Worm (Caenorhabditis elegans) whole organism, L2 larva: Measurements from ENCODE around the gene rpb-11.
A peak's percentile ranks its signal among the peaks of the same experiment; 100 is the strongest.
"Not testable (repeated sequence)": the region's sequence is repeated elsewhere in the genome, so short reads cannot be mapped to it uniquely, and the experiment has no call there.

Source experiments
- C34F6.9 ChIP-seq: fragments of 150-350 bp; optimal IDR thresholded peaks from 2 replicates; lab custom pipeline; 2014; ENCODE audit warnings: missing biosample characterization, missing genetic modification characterization
- F13H6.1 ChIP-seq: sonication (generic microtip); optimal IDR thresholded peaks from 2 replicates; lab custom pipeline; 2016; ENCODE audit warnings: missing genetic modification characterization, missing compliant biosample characterization
- R02D3.7 ChIP-seq: fragments of 150-350 bp; optimal IDR thresholded peaks from 2 replicates; lab custom pipeline; 2014; ENCODE audit warnings: missing biosample characterization, missing genetic modification characterization
- Y55F3AM.14 ChIP-seq: fragments of 200-800 bp; sonication (Bioruptor generic); optimal IDR thresholded peaks from 2 replicates; lab custom pipeline; 2018; ENCODE audit warnings: mild to moderate bottlenecking, missing genetic modification characterization, missing compliant biosample characterization
- ZK546.5 ChIP-seq: sonication (generic microtip); optimal IDR thresholded peaks from 2 replicates; lab custom pipeline; 2017; ENCODE audit warnings: missing biosample characterization, missing genetic modification characterization
- alr-1 ChIP-seq: fragments of 150-350 bp; optimal IDR thresholded peaks from 2 replicates; lab custom pipeline; 2014; ENCODE audit warnings: missing biosample characterization, missing genetic modification characterization
- ama-1 ChIP-seq: fragments of 150-350 bp; optimal IDR thresholded peaks from 2 replicates; lab custom pipeline; 2018; ENCODE audit warnings: inconsistent platforms
- ceh-16 ChIP-seq: fragments of 150-350 bp; optimal IDR thresholded peaks from 2 replicates; lab custom pipeline; 2014; ENCODE audit warnings: missing biosample characterization, missing genetic modification characterization
- crh-2 ChIP-seq: sonication (generic microtip); optimal IDR thresholded peaks from 2 replicates; lab custom pipeline; 2017; ENCODE audit warnings: missing biosample characterization, missing genetic modification characterization
- dmd-4 ChIP-seq: sonication (generic microtip); optimal IDR thresholded peaks from 2 replicates; lab custom pipeline; 2017; ENCODE audit warnings: missing biosample characterization, missing genetic modification characterization
- egl-27 ChIP-seq: sonication (generic microtip); optimal IDR thresholded peaks from 3 replicates; lab custom pipeline; 2017; ENCODE audit warnings: missing biosample characterization, missing genetic modification reagents, missing genetic modification characterization
- elt-3 ChIP-seq: sonication (generic microtip); optimal IDR thresholded peaks from 2 replicates; lab custom pipeline; 2017; ENCODE audit warnings: missing biosample characterization, missing genetic modification characterization
- gmeb-1 ChIP-seq: fragments of 150-350 bp; optimal IDR thresholded peaks from 2 replicates; lab custom pipeline; 2014; ENCODE audit warnings: missing biosample characterization, missing genetic modification characterization
- lin-11 ChIP-seq: fragments of 150-350 bp; sonication (generic microtip); optimal IDR thresholded peaks from 2 replicates; lab custom pipeline; 2014; ENCODE audit warnings: missing biosample characterization, missing genetic modification characterization, inconsistent platforms, mixed read lengths
- lin-13 ChIP-seq: fragments of 150-350 bp; optimal IDR thresholded peaks from 2 replicates; lab custom pipeline; 2014; ENCODE audit warnings: missing biosample characterization, missing genetic modification reagents, missing genetic modification characterization
- lin-39 ChIP-seq: fragments of 150-350 bp; optimal IDR thresholded peaks from 2 replicates; lab custom pipeline; 2014; ENCODE audit warnings: missing biosample characterization, missing genetic modification reagents, missing genetic modification characterization
- lsy-2 ChIP-seq, 2 experiments: fragments of 150-350 bp in 1 of 2; sonication (generic microtip) in 1 of 2; optimal IDR thresholded peaks; 2 replicates each; lab custom pipeline; 2014 to 2017; ENCODE audit warnings: missing biosample characterization in 2 of 2, missing genetic modification characterization in 2 of 2
- mab-5 ChIP-seq: fragments of 150-350 bp; optimal IDR thresholded peaks from 2 replicates; lab custom pipeline; 2014; ENCODE audit warnings: missing biosample characterization, missing genetic modification characterization
- mbf-1 ChIP-seq: sonication (generic microtip); optimal IDR thresholded peaks from 2 replicates; lab custom pipeline; 2017; ENCODE audit warnings: missing biosample characterization, missing genetic modification characterization
- mdl-1 ChIP-seq, 2 experiments: fragments of 150-350 bp in 1 of 2; sonication (generic microtip) in 1 of 2; optimal IDR thresholded peaks; 2 replicates each; lab custom pipeline; 2017; ENCODE audit warnings: missing biosample characterization in 2 of 2, missing genetic modification characterization in 2 of 2
- nhr-10 ChIP-seq: sonication (generic microtip); optimal IDR thresholded peaks from 2 replicates; lab custom pipeline; 2017; ENCODE audit warnings: missing biosample characterization, missing genetic modification characterization
- nhr-11 ChIP-seq: fragments of 150-350 bp; optimal IDR thresholded peaks from 2 replicates; lab custom pipeline; 2014; ENCODE audit warnings: missing biosample characterization, missing genetic modification characterization
- nhr-12 ChIP-seq: fragments of 150-350 bp; optimal IDR thresholded peaks from 2 replicates; lab custom pipeline; 2014; ENCODE audit warnings: missing biosample characterization, missing genetic modification characterization
- nhr-129 ChIP-seq: fragments of 150-350 bp; optimal IDR thresholded peaks from 2 replicates; lab custom pipeline; 2014; ENCODE audit warnings: missing biosample characterization, missing genetic modification characterization
- nhr-21 ChIP-seq: fragments of 150-350 bp; optimal IDR thresholded peaks from 2 replicates; lab custom pipeline; 2014; ENCODE audit warnings: missing biosample characterization, missing genetic modification characterization
- nhr-23 ChIP-seq: fragments of 150-350 bp; optimal IDR thresholded peaks from 2 replicates; lab custom pipeline; 2014; ENCODE audit warnings: missing biosample characterization, missing genetic modification reagents, missing genetic modification characterization
- nhr-237 ChIP-seq: fragments of 150-350 bp; optimal IDR thresholded peaks from 2 replicates; lab custom pipeline; 2014; ENCODE audit warnings: missing biosample characterization, missing genetic modification characterization
- nhr-77 ChIP-seq: fragments of 150-350 bp; optimal IDR thresholded peaks from 2 replicates; lab custom pipeline; 2014; ENCODE audit warnings: missing biosample characterization, missing genetic modification characterization
- peb-1 ChIP-seq: fragments of 150-350 bp; optimal IDR thresholded peaks from 2 replicates; lab custom pipeline; 2014; ENCODE audit warnings: missing biosample characterization, missing genetic modification characterization
- sem-4 ChIP-seq: fragments of 150-350 bp; optimal IDR thresholded peaks from 2 replicates; lab custom pipeline; 2014; ENCODE audit warnings: missing biosample characterization, missing genetic modification reagents, missing genetic modification characterization
- sma-3 ChIP-seq: sonication (generic microtip); optimal IDR thresholded peaks from 2 replicates; lab custom pipeline; 2016; ENCODE audit warnings: missing genetic modification reagents, missing genetic modification characterization, missing compliant biosample characterization
- sma-9 ChIP-seq, 2 experiments: fragments of 150-350 bp in 1 of 2; sonication (generic microtip) in 1 of 2; optimal IDR thresholded peaks; 2 replicates each; lab custom pipeline; 2014 to 2016; ENCODE audit warnings: missing genetic modification characterization in 2 of 2, mild to moderate bottlenecking in 1 of 2, missing biosample characterization in 1 of 2, missing compliant biosample characterization in 1 of 2, missing genetic modification reagents in 1 of 2, moderate library complexity in 1 of 2
- unc-39 ChIP-seq: fragments of 150-350 bp; optimal IDR thresholded peaks from 2 replicates; lab custom pipeline; 2014; ENCODE audit warnings: missing biosample characterization, missing genetic modification characterization
- unc-55 ChIP-seq: fragments of 150-350 bp; sonication (generic microtip); optimal IDR thresholded peaks from 3 replicates; lab custom pipeline; 2014; ENCODE audit warnings: missing biosample characterization, missing genetic modification reagents, missing genetic modification characterization
- zag-1 ChIP-seq: fragments of 150-350 bp; optimal IDR thresholded peaks from 2 replicates; lab custom pipeline; 2014; ENCODE audit warnings: missing biosample characterization, missing genetic modification characterization
- ztf-1 ChIP-seq: fragments of 200-800 bp; sonication (Bioruptor generic); conservative IDR thresholded peaks from 2 replicates; pipeline ENCODE4 v1.3.6; 2022; ENCODE audit warnings: missing genetic modification characterization, missing compliant biosample characterization
- ztf-4 ChIP-seq: fragments of 150-350 bp; optimal IDR thresholded peaks from 2 replicates; lab custom pipeline; 2014; ENCODE audit warnings: missing biosample characterization, missing genetic modification characterization

Gene rpb-11

DNA sequence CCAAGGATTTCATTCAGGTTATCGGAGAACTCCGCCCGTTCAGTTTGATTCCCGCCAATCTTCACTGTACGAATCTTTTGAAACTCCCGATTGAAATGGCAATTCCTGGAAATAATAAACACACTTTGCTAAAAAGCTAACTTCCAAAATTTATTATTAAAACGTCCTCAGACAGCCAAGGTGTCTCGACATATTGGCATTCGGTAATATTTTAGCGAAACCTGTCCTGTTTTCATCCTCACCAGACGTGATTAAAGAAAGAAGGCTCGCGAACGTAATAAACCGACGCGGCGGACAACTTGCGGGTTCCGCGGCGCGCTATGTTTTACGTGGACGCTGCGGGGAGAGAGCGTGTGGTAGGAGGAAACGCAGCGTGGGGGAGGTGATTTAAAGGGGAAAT, 41.7 kb upstream of the rpb-11 start (continued):
- TF ChIP-seq mbf-1 (tag; lab: Kevin White, UChicago) (no peak), sma-3 (peak; percentile 96), gmeb-1 (peak; percentile 85), unc-39 (tag; lab: Kevin White, UChicago) (no peak), lsy-2 (tag; optimal IDR thresholded peaks at IDR 0.05; lab: Kevin White, UChicago) (peak; percentile 66 to 77), sem-4 (tag; lab: Kevin White, UChicago) (no peak), dmd-4 (tag; lab: Kevin White, UChicago) (no peak)

DNA sequence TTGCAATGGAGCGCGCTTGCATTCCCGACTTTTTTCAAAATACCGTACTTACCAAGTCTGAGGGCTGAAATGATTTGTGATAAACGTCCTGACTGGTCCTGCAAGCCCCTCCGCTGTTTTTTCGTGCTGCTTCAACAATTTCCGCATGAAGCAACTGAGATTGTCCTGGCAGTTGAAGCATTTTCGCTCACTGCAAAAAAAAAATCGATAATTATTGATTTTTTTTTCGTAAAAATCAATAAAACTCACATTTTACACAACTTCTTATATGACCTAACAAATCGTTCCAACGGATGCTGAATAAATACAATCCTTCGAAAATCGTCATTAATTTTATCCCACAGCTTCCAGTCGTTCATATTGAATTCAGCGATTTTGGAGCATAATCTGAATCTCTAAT, 41.0 kb upstream of the rpb-11 start:
- TF ChIP-seq Y55F3AM.14 (GFP tag; lab: Kevin White, UChicago): no peak
- no peak for TF ChIP-seq ceh-16 (tag; lab: Kevin White, UChicago)
- no peak for TF ChIP-seq lin-39 (tag; lab: Kevin White, UChicago)
- TF ChIP-seq alr-1: no peak
- TF ChIP-seq ztf-1 (GFP tag; lab: Robert Waterston, UW): no peak
- TF ChIP-seq F13H6.1 (tag; lab: Kevin White, UChicago): no peak
- no peak for TF ChIP-seq zag-1 (tag; lab: Kevin White, UChicago)
- no peak for TF ChIP-seq nhr-77 (tag; lab: Kevin White, UChicago)
- no peak for TF ChIP-seq sem-4 (tag; lab: Kevin White, UChicago)
- no peak for TF ChIP-seq crh-2
- TF ChIP-seq nhr-11 (tag; lab: Kevin White, UChicago): no peak
- no peak for TF ChIP-seq sma-3
- no peak for TF ChIP-seq ZK546.5 (tag; lab: Kevin White, UChicago)
- no peak for TF ChIP-seq nhr-10 (tag; lab: Kevin White, UChicago)
- TF ChIP-seq R02D3.7 (tag; lab: Kevin White, UChicago): no peak
- TF ChIP-seq egl-27 (tag; lab: Kevin White, UChicago): no peak
- no peak for TF ChIP-seq sma-9 (GFP tag; optimal IDR thresholded peaks at IDR 0.05; lab: Kevin White, UChicago)
- TF ChIP-seq sma-9 (tag; optimal IDR thresholded peaks at IDR 0.05; lab: Kevin White, UChicago): no peak
- no peak for TF ChIP-seq mbf-1 (tag; lab: Kevin White, UChicago)
- TF ChIP-seq lin-13 (GFP tag; lab: Kevin White, UChicago): no peak

DNA sequence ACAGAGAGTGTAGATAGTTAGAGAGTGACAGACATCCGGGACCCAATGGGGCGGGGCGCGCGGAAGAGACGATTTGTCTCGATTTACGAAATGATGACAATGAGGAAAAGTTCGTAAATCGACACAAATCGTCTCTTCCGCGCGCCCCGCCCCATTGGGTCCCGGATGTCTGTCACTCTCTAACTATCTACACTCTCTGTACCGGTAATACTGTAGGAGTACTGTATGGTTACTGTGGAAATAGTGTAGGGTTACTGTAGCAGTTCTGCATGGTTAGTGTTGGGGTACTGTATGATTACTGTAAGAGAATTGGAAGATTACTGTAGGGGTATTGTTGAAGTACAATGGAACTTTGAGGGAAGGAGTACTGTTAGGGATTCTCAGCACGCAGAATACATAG, 38.7 kb upstream of the rpb-11 start, which contains the start of gene F01D5.10:
Gene F01D5.10 (minus strand): TSS at position 101 of the 400 bp plus-strand sequence.
- TF ChIP-seq nhr-237, nhr-77, nhr-23 (tag; lab: Kevin White, UChicago): not testable (repeated sequence)

DNA sequence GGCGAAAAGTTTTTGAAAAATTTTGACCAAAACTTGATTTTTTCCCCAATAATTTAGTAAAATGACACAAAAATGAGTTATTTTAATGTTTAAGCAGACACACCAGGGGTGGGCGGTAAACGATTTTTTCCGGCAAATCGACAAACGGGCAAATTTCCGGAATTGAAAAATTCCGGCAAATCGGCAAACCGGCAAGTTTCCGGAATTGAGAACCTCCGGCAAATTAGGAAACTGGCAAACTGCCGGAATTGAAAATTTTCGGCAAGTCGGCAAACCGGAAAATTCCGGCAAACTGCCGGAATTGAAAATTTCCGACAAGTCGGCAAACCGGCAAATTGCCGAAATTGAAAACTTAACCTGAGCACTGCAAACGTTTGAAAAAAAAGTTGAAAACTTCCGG, 27.2 kb upstream of the rpb-11 start:
- no peak for TF ChIP-seq Y55F3AM.14 (GFP tag; lab: Kevin White, UChicago)
- peak; percentile 21 for TF ChIP-seq F13H6.1 (tag; lab: Kevin White, UChicago)
- peak; percentile 5 for TF ChIP-seq nhr-129
- TF ChIP-seq alr-1: no peak

DNA sequence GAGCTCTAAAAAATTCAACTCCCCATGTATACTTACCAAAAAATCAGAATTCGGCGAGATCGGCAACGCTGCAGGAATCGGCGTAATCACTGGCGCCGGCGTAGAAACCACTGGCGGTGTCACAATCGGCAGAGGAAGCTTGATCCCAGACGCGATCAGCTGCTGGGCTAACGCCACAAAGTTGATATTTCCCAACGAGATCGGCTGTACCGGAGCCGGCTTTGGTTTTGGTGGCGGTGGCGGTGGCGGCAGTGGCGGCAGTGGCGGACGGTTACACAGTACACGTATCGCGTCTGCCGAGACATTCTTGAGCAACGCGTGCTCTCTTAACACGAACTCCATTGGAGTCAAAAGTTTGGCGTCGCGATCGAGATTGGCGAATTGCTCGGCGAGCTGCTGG, 25.3 kb upstream of the rpb-11 start:
- TF ChIP-seq lin-39 (tag; lab: Kevin White, UChicago) (no peak), alr-1 (no peak), ztf-4 (no peak)

DNA sequence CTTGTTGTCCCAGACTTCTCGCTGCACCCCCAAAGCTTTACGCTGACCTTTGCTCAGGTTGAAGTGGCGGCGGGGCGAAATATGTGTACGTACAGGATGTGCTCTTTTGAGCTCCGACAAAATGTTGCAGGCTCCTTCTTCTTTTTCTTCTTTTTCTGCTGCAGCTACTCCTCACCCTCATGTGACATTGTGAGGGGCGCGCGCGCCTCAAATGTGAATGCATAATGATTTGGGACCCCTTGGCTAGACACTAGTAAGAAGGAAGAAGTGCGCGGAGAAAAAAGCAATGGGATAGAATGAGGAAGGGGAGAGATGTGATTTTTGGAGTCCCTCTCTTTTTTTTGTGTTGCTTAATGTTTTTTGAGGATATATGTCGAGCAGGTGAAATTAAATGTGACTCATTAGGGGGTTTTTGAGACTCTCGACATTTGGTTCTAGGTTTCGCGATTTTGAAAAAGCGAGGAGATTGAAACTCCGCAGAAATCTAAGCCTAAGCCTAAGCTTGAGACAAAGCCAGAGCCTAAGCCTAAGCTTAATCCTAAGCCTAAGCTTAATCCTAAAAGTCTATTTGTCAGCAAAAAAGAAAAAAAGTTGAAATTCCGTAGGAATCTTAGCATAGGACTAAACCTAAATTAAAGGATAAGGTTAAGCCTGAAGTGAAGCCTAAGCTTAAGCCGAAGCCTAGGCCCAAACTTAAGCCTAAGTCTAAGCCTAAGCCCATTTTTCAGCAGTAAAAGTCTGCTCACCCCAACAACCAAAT, 23.0 kb upstream of the rpb-11 start:
- TF ChIP-seq nhr-77 (tag; lab: Kevin White, UChicago) (no peak), ceh-16 (tag; lab: Kevin White, UChicago) (no peak), unc-55 (no peak), Y55F3AM.14 (GFP tag; lab: Kevin White, UChicago) (peak; percentile 7), lin-11 (peak; percentile 4), sem-4 (tag; lab: Kevin White, UChicago) (peak; percentile 43), F13H6.1 (tag; lab: Kevin White, UChicago) (peak; percentile 42), dmd-4 (tag; lab: Kevin White, UChicago) (no peak), nhr-21 (tag; lab: Kevin White, UChicago) (no peak), crh-2 (peak; percentile 13), unc-39 (tag; lab: Kevin White, UChicago) (no peak), mdl-1 (tag; optimal IDR thresholded peaks at IDR 0.05; lab: Kevin White, UChicago) (peak; percentile 38 to 67), C34F6.9 (tag; lab: Kevin White, UChicago) (peak; percentile 39), zag-1 (tag; lab: Kevin White, UChicago) (peak; percentile 28), nhr-129 (peak; percentile 58), sma-9 (GFP tag; optimal IDR thresholded peaks at IDR 0.05; lab: Kevin White, UChicago) (peak; percentile 47), sma-9 (tag; optimal IDR thresholded peaks at IDR 0.05; lab: Kevin White, UChicago) (no peak), mbf-1 (tag; lab: Kevin White, UChicago) (no peak), sma-3 (no peak), ama-1 (lab: Kevin White, UChicago) (no peak), nhr-12 (tag; lab: Kevin White, UChicago) (no peak), gmeb-1 (no peak), mab-5 (tag; lab: Kevin White, UChicago) (no peak), lin-39 (tag; lab: Kevin White, UChicago) (no peak), ztf-4 (peak; percentile 21), peb-1 (tag; lab: Kevin White, UChicago) (no peak), egl-27 (tag; lab: Kevin White, UChicago) (no peak), lsy-2 (tag; optimal IDR thresholded peaks at IDR 0.05; lab: Kevin White, UChicago) (peak in 1 of 2 experiments; percentile 49), elt-3 (tag; lab: Kevin White, UChicago) (no peak)
